In the genomic region with DNA sequence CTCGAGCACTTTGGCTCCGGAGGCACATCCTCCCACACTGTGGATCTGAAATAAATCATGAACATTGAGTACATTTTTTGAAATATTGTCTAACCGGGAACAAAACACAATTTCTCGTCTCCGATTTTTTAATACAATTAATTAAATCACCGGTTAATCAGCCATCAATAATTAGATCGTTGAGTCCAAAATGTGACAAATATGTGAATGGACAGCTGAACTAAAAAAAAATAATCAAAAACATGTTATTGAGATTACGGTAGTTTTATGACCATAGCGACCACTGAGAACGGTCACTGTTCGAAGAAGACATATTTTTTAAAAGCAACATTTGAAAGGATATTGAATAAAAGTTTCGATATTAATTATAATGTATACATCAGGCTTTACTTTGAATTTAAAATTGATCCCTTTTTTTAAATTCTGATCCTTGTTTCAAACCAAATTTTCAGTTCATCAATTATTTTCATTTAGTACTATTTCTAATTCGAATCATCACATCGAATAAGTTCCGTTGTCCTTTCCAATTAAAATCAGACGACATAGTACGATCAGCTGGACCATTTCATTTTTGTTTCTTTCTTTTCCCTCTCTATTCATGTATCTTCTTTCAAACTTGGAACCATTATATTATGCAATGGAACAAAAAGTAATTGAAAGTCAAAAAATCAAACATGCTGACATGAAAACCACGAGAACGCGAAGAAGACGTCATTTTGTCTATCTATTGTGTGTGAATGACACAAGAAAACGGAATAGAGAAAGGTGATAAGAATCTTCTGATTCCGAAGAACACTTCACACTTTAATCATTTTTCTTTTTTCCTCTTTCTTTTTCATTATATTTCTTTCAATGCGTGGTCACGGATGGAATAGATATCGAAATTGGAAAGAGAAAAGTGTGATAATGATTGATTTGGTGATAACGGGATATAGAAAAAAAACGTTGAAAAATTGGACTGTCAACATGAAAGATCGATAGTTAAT, we compare ENCODE assay signal across 3 worm cellular contexts.
TF ChIP-seq lines count a peak whose summit lies in the region.

No protein-coding gene starts in this region.

TF ChIP-seq in whole organism, L1 larva, 84 proteins besides CTCF, POLR2A, EP300 and RAD21 (continued from another document and continues in another):
- TF ChIP-seq tlp-1 (tag; optimal IDR thresholded peaks at IDR 0.05; lab: Kevin White, UChicago) (peak; percentile 61), efl-1 (optimal IDR thresholded peaks at IDR 0.05; lab: Kevin White, UChicago) (no peak), efl-1 (GFP tag; optimal IDR thresholded peaks at IDR 0.05 in 1 of 2; lab: Kevin White, UChicago) (peak in 1 of 2 experiments; percentile 54), nhr-84 (tag; optimal IDR thresholded peaks at IDR 0.05; lab: Kevin White, UChicago) (no peak), ces-1 (GFP tag; optimal IDR thresholded peaks at IDR 0.05; lab: Kevin White, UChicago) (no peak), C16A3.4 (tag; optimal IDR thresholded peaks at IDR 0.05; lab: Kevin White, UChicago) (peak; percentile 25), lin-14 (GFP tag; optimal IDR thresholded peaks at IDR 0.05; lab: Kevin White, UChicago) (peak; percentile 81), hlh-4 (tag; optimal IDR thresholded peaks at IDR 0.05; lab: Kevin White, UChicago) (no peak), xbp-1 (tag; optimal IDR thresholded peaks at IDR 0.05; lab: Kevin White, UChicago) (peak; percentile 33), hpl-2 (GFP tag; optimal IDR thresholded peaks at IDR 0.05; lab: Kevin White, UChicago) (no peak), snu-23 (GFP tag; optimal IDR thresholded peaks at IDR 0.05; lab: Kevin White, UChicago) (peak; percentile 54), aha-1 (tag; optimal IDR thresholded peaks at IDR 0.05; lab: Kevin White, UChicago) (no peak), sptf-1 (tag; optimal IDR thresholded peaks at IDR 0.05; lab: Kevin White, UChicago) (no peak), egl-27 (tag; optimal IDR thresholded peaks at IDR 0.05; lab: Kevin White, UChicago) (no peak), unc-30 (tag; optimal IDR thresholded peaks at IDR 0.05; lab: Kevin White, UChicago) (no peak), irx-1 (tag; optimal IDR thresholded peaks at IDR 0.05; lab: Kevin White, UChicago) (no peak), snpc-4 (tag; optimal IDR thresholded peaks at IDR 0.05; lab: Kevin White, UChicago) (no peak), ztf-11 (tag; optimal IDR thresholded peaks at IDR 0.05; lab: Kevin White, UChicago) (no peak), nhr-47 (tag; optimal IDR thresholded peaks at IDR 0.05; lab: Kevin White, UChicago) (peak; percentile 26), nhr-85 (tag; lab: Kevin White, UChicago) (peak; percentile 90), lin-35 (GFP tag; optimal IDR thresholded peaks at IDR 0.05; lab: Kevin White, UChicago) (peak in 1 of 2 experiments; percentile 71), ceh-82 (tag; optimal IDR thresholded peaks at IDR 0.05; lab: Kevin White, UChicago) (no peak), mdl-1 (tag; optimal IDR thresholded peaks at IDR 0.05; lab: Kevin White, UChicago) (no peak), rnt-1 (tag; optimal IDR thresholded peaks at IDR 0.05; lab: Kevin White, UChicago) (no peak), egl-13 (tag; optimal IDR thresholded peaks at IDR 0.05; lab: Kevin White, UChicago) (no peak), skn-1 (tag; optimal IDR thresholded peaks at IDR 0.05; lab: Kevin White, UChicago) (no peak), F16B12.6 (tag; optimal IDR thresholded peaks at IDR 0.05; lab: Kevin White, UChicago) (no peak), lsy-2 (tag; optimal IDR thresholded peaks at IDR 0.05; lab: Kevin White, UChicago) (peak; percentile 27 to 54), zag-1 (tag; optimal IDR thresholded peaks at IDR 0.05; lab: Kevin White, UChicago) (no peak), nhr-237 (tag; optimal IDR thresholded peaks at IDR 0.05; lab: Kevin White, UChicago) (no peak), efl-3 (GFP tag; optimal IDR thresholded peaks at IDR 0.05; lab: Kevin White, UChicago) (no peak), fkh-8 (tag; optimal IDR thresholded peaks at IDR 0.05; lab: Kevin White, UChicago) (no peak), unc-130 (tag; optimal IDR thresholded peaks at IDR 0.05; lab: Kevin White, UChicago) (peak; percentile 29), elt-2 (tag; optimal IDR thresholded peaks at IDR 0.05; lab: Kevin White, UChicago) (peak; percentile 98), mab-9 (GFP tag; IDR thresholded peaks at IDR 0.05; lab: Robert Waterston, UW) (no peak), unc-98 (GFP tag; IDR thresholded peaks at IDR 0.05; lab: Robert Waterston, UW) (no peak), nhr-19 (GFP tag; conservative IDR thresholded peaks at IDR 0.05; lab: Robert Waterston, UW) (peak; percentile 51), nhr-11 (tag; optimal IDR thresholded peaks at IDR 0.05; lab: Kevin White, UChicago) (no peak), nhr-71 (tag; optimal IDR thresholded peaks at IDR 0.05; lab: Kevin White, UChicago) (peak; percentile 77), ets-5 (GFP tag; IDR thresholded peaks at IDR 0.05; lab: Robert Waterston, UW) (no peak), C04F5.9 (tag; optimal IDR thresholded peaks at IDR 0.05; lab: Kevin White, UChicago) (no peak), lin-39 (tag; optimal IDR thresholded peaks at IDR 0.05; lab: Kevin White, UChicago) (no peak)

TF ChIP-seq in whole organism, L4 larva, 104 proteins besides CTCF, POLR2A, EP300 and RAD21 (continued from another document):
- TF ChIP-seq ceh-20 (GFP tag; IDR thresholded peaks at IDR 0.05; lab: Robert Waterston, UW) (peak; percentile 87), hlh-11 (tag; optimal IDR thresholded peaks at IDR 0.05; lab: Kevin White, UChicago) (peak; percentile 97), T26A8.4 (GFP tag; IDR thresholded peaks at IDR 0.05; lab: Robert Waterston, UW) (peak; percentile 42; the same call in 1 of the 2 replicates), nhr-77 (tag; optimal IDR thresholded peaks at IDR 0.05; lab: Kevin White, UChicago) (peak; percentile 96), T20F7.1 (GFP tag; optimal IDR thresholded peaks at IDR 0.05; lab: Kevin White, UChicago) (peak; percentile 79), mep-1 (tag; optimal IDR thresholded peaks at IDR 0.05; lab: Kevin White, UChicago) (peak; percentile 75), hif-1 (tag; optimal IDR thresholded peaks at IDR 0.05; lab: Kevin White, UChicago) (peak in 1 of 2 experiments; percentile 61), nhr-76 (tag; optimal IDR thresholded peaks at IDR 0.05; lab: Kevin White, UChicago) (peak; percentile 61), aha-1 (tag; lab: Kevin White, UChicago) (peak; percentile 98), zip-2 (tag; optimal IDR thresholded peaks at IDR 0.05; lab: Kevin White, UChicago) (peak; percentile 26), duxl-1 (tag; optimal IDR thresholded peaks at IDR 0.05; lab: Kevin White, UChicago; ENCODE audit: poor library complexity) (peak; percentile 7), nhr-6 (tag; optimal IDR thresholded peaks at IDR 0.05; lab: Kevin White, UChicago) (peak; percentile 91), pha-4 (GFP tag; IDR thresholded peaks at IDR 0.05; lab: Robert Waterston, UW) (peak; percentile 66; the same call in 1 of the 2 replicates), pha-4 (tag; optimal IDR thresholded peaks at IDR 0.05; lab: Kevin White, UChicago) (no peak), daf-8 (GFP tag; IDR thresholded peaks at IDR 0.05; lab: Robert Waterston, UW) (no peak), nhr-41 (GFP tag; IDR thresholded peaks at IDR 0.05; lab: Robert Waterston, UW) (0 out of 2 replicates have a peak, but pooled peaks have one; percentile 35), jun-1 (tag; optimal IDR thresholded peaks at IDR 0.05; lab: Kevin White, UChicago) (peak; percentile 47)

TF ChIP-seq in whole organism, young adult, 124 proteins besides CTCF, POLR2A, EP300 and RAD21 (continued from another document):
- peak; percentile 86 for TF ChIP-seq somi-1 (GFP tag; optimal IDR thresholded peaks at IDR 0.05; lab: Kevin White, UChicago)
- no peak for TF ChIP-seq mel-28 (tag; optimal IDR thresholded peaks at IDR 0.05; lab: Kevin White, UChicago; ENCODE audit: borderline replicate concordance)
- no peak for TF ChIP-seq aptf-2 (GFP tag; conservative IDR thresholded peaks at IDR 0.05; lab: Robert Waterston, UW)
- no peak for TF ChIP-seq ztf-3 (GFP tag; optimal IDR thresholded peaks at IDR 0.05; lab: Kevin White, UChicago)
- TF ChIP-seq mxl-1 (tag; optimal IDR thresholded peaks at IDR 0.05; lab: Kevin White, UChicago), result no peak
- no peak for TF ChIP-seq snpc-1.3 (tag; optimal IDR thresholded peaks at IDR 0.05; lab: Kevin White, UChicago; ENCODE audit: insufficient read depth)
- TF ChIP-seq ztf-18 (tag; optimal IDR thresholded peaks at IDR 0.05; lab: Kevin White, UChicago), result no peak
- no peak for TF ChIP-seq Y67H2A.10 (GFP tag; conservative IDR thresholded peaks at IDR 0.05; lab: Robert Waterston, UW)
- TF ChIP-seq lin-35 (GFP tag; optimal IDR thresholded peaks at IDR 0.05; lab: Kevin White, UChicago), result peak in 1 of 3 experiments; percentile 17
- no peak for TF ChIP-seq pha-4 (tag; optimal IDR thresholded peaks at IDR 0.05; lab: Kevin White, UChicago)
- no peak for TF ChIP-seq zfh-2 (GFP tag; conservative IDR thresholded peaks at IDR 0.05; lab: Robert Waterston, UW)
- no peak for TF ChIP-seq attf-6 (GFP tag; IDR thresholded peaks at IDR 0.05; lab: Robert Waterston, UW)
- peak; percentile 62 for TF ChIP-seq hmg-1.2 (GFP tag; IDR thresholded peaks at IDR 0.05; lab: Robert Waterston, UW)
- no peak for TF ChIP-seq madf-6 (GFP tag; IDR thresholded peaks at IDR 0.05; lab: Robert Waterston, UW)
- no peak for TF ChIP-seq sptf-2 (GFP tag; optimal IDR thresholded peaks at IDR 0.05; lab: Kevin White, UChicago)
- no peak for TF ChIP-seq F39B2.1 (GFP tag; IDR thresholded peaks at IDR 0.05; lab: Robert Waterston, UW)
- TF ChIP-seq unc-62 (GFP tag; optimal IDR thresholded peaks at IDR 0.05; lab: Kevin White, UChicago), result peak; percentile 93
- no peak for TF ChIP-seq F57C9.4 (tag; optimal IDR thresholded peaks at IDR 0.05; lab: Kevin White, UChicago)
- no peak for TF ChIP-seq F49E8.2 (tag; optimal IDR thresholded peaks at IDR 0.05; lab: Kevin White, UChicago; ENCODE audit: insufficient read depth)
- no peak for TF ChIP-seq F52B5.7 (tag; optimal IDR thresholded peaks at IDR 0.05; lab: Kevin White, UChicago)
- no peak for TF ChIP-seq unc-130 (GFP tag; optimal IDR thresholded peaks at IDR 0.05; lab: Kevin White, UChicago)
- TF ChIP-seq nhr-90 (tag; optimal IDR thresholded peaks at IDR 0.05; lab: Kevin White, UChicago), result peak; percentile 4
- no peak for TF ChIP-seq Y79H2A.3 (GFP tag; conservative IDR thresholded peaks at IDR 0.05; lab: Robert Waterston, UW)
- peak; percentile 40 for TF ChIP-seq tbp1 (GFP tag; optimal IDR thresholded peaks at IDR 0.05; lab: Kevin White, UChicago)
- no peak for TF ChIP-seq B0019.2 (GFP tag; conservative IDR thresholded peaks at IDR 0.05; lab: Robert Waterston, UW)
- TF ChIP-seq ZK185.1 (tag; optimal IDR thresholded peaks at IDR 0.05; lab: Kevin White, UChicago; ENCODE audit: poor library complexity, severe bottlenecking), result no peak
- TF ChIP-seq B0035.1 (tag; optimal IDR thresholded peaks at IDR 0.05; lab: Kevin White, UChicago), result no peak
- TF ChIP-seq hmg-20 (GFP tag; IDR thresholded peaks at IDR 0.05; lab: Robert Waterston, UW), result no peak
- TF ChIP-seq F37B4.10 (GFP tag; IDR thresholded peaks at IDR 0.05; lab: Robert Waterston, UW), result no peak
- no peak for TF ChIP-seq rcor-1 (GFP tag; IDR thresholded peaks at IDR 0.05; lab: Robert Waterston, UW)
- no peak for TF ChIP-seq bed-2 (GFP tag; IDR thresholded peaks at IDR 0.05; lab: Robert Waterston, UW)
- no peak for TF ChIP-seq rec-8 (tag; optimal IDR thresholded peaks at IDR 0.05; lab: Kevin White, UChicago)
- no peak for TF ChIP-seq ztf-28 (GFP tag; IDR thresholded peaks at IDR 0.05; lab: Robert Waterston, UW)
- TF ChIP-seq ztf-26 (tag; optimal IDR thresholded peaks at IDR 0.05; lab: Kevin White, UChicago), result peak; percentile 78
- peak; percentile 87 for TF ChIP-seq lin-40 (tag; optimal IDR thresholded peaks at IDR 0.05; lab: Kevin White, UChicago)
- peak; percentile 37; the same call in 1 of the 2 replicates for TF ChIP-seq B0336.3 (GFP tag; IDR thresholded peaks at IDR 0.05; lab: Robert Waterston, UW)
- TF ChIP-seq dox-1 (GFP tag; IDR thresholded peaks at IDR 0.05; lab: Robert Waterston, UW), result peak; percentile 66
- no peak for TF ChIP-seq sdz-38 (tag; optimal IDR thresholded peaks at IDR 0.05; lab: Kevin White, UChicago)
- no peak for TF ChIP-seq snpc-4 (GFP tag; optimal IDR thresholded peaks at IDR 0.05; lab: Kevin White, UChicago)
- TF ChIP-seq snpc-4 (tag; optimal IDR thresholded peaks at IDR 0.05; lab: Kevin White, UChicago), result no peak
- no peak for TF ChIP-seq F33H1.4 (GFP tag; IDR thresholded peaks at IDR 0.05; lab: Robert Waterston, UW)
- TF ChIP-seq T26A5.8 (tag; optimal IDR thresholded peaks at IDR 0.05; lab: Kevin White, UChicago), result no peak
- peak; percentile 79 for TF ChIP-seq F22D6.2 (tag; optimal IDR thresholded peaks at IDR 0.05; lab: Kevin White, UChicago)
- no peak for TF ChIP-seq tbx-9 (tag; optimal IDR thresholded peaks at IDR 0.05; lab: Kevin White, UChicago; ENCODE audit: borderline replicate concordance)
- peak; percentile 73 for TF ChIP-seq madf-10 (tag; optimal IDR thresholded peaks at IDR 0.05; lab: Kevin White, UChicago)
- no peak for TF ChIP-seq athp-1 (tag; optimal IDR thresholded peaks at IDR 0.05; lab: Kevin White, UChicago)
- no peak for TF ChIP-seq let-526 (GFP tag; IDR thresholded peaks at IDR 0.05; lab: Robert Waterston, UW)
- TF ChIP-seq bed-1 (GFP tag; IDR thresholded peaks at IDR 0.05; lab: Robert Waterston, UW), result no peak
- peak; percentile 96 for TF ChIP-seq atf-7 (tag; optimal IDR thresholded peaks at IDR 0.05; lab: Kevin White, UChicago)
- no peak for TF ChIP-seq pbrm-1 (GFP tag; IDR thresholded peaks at IDR 0.05; lab: Robert Waterston, UW)
- TF ChIP-seq madf-3 (GFP tag; IDR thresholded peaks at IDR 0.05; lab: Robert Waterston, UW), result no peak
- no peak for TF ChIP-seq ceh-40 (GFP tag; IDR thresholded peaks at IDR 0.05; lab: Robert Waterston, UW)
- no peak for TF ChIP-seq Y53F4B.3 (GFP tag; IDR thresholded peaks at IDR 0.05; lab: Robert Waterston, UW)
- TF ChIP-seq hrde-1 (tag; optimal IDR thresholded peaks at IDR 0.05; lab: Kevin White, UChicago; ENCODE audit: borderline replicate concordance), result no peak
- no peak for TF ChIP-seq gei-17 (GFP tag; optimal IDR thresholded peaks at IDR 0.05; lab: Kevin White, UChicago)
- no peak for TF ChIP-seq nhr-27 (tag; optimal IDR thresholded peaks at IDR 0.05; lab: Kevin White, UChicago)
- TF ChIP-seq C17E4.6 (GFP tag; IDR thresholded peaks at IDR 0.05; lab: Robert Waterston, UW), result no peak
- TF ChIP-seq madf-8 (GFP tag; conservative IDR thresholded peaks at IDR 0.05; lab: Robert Waterston, UW), result no peak
- no peak for TF ChIP-seq dpl-1 (GFP tag; optimal IDR thresholded peaks at IDR 0.05; lab: Kevin White, UChicago)
- TF ChIP-seq let-607 (tag; optimal IDR thresholded peaks at IDR 0.05; lab: Kevin White, UChicago), result peak; percentile 3 to 81
- peak; percentile 20 for TF ChIP-seq attf-5 (GFP tag; optimal IDR thresholded peaks at IDR 0.05; lab: Kevin White, UChicago)
- TF ChIP-seq repo-1 (tag; optimal IDR thresholded peaks at IDR 0.05; lab: Kevin White, UChicago), result no peak
- TF ChIP-seq F55B11.4 (tag; optimal IDR thresholded peaks at IDR 0.05; lab: Kevin White, UChicago; ENCODE audit: borderline replicate concordance, insufficient read depth), result no peak
- no peak for TF ChIP-seq ceh-79 (tag; optimal IDR thresholded peaks at IDR 0.05; lab: Kevin White, UChicago)
TF ChIP-seq in whole organism, young adult: peak in this region for 27.
